Worm (Caenorhabditis elegans): Measurements from ENCODE around the gene srx-137.

DNA sequence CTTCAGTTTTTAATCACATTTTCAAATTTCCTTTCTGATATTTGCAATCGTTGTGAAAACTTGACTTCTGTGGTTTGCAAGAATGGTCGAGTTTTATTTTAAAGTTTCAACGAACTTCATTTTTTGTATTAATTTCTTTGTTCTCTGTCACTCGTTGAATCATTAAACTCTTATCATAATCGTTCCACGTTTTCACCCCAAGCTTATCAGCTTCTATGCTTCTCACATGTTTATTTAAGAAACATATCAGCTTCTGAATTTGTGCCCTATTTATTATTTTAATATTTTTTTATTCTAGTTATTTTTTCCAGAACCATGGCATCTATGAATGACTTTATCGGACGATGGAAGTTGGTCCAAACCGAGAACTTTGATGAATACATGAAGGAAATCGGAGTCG is 16.6 kb downstream of the srx-137 start, which contains the start of gene lbp-7:
- TF ChIP-seq ama-1 (optimal IDR thresholded peaks at IDR 0.05): no peak
- TF ChIP-seq tbx-11 (GFP tag; IDR thresholded peaks at IDR 0.05): no peak
- TF ChIP-seq flt-1 (GFP tag; IDR thresholded peaks at IDR 0.05): no peak
- TF ChIP-seq ceh-13 (GFP tag; optimal IDR thresholded peaks at IDR 0.05): no peak
- no peak for TF ChIP-seq B0310.2 (tag; optimal IDR thresholded peaks at IDR 0.05)
- no peak for TF ChIP-seq F13C5.2 (tag; optimal IDR thresholded peaks at IDR 0.05)
- no peak for TF ChIP-seq tbx-37 (GFP tag; conservative IDR thresholded peaks at IDR 0.05)
- TF ChIP-seq ceh-36 (tag; optimal IDR thresholded peaks at IDR 0.05): no peak
- TF ChIP-seq sea-1 (GFP tag; conservative IDR thresholded peaks at IDR 0.05): no peak
